Worm (Caenorhabditis elegans) whole organism, L2 larva: ENCODE results near the gene T04C12.11.

Source experiments
- C34F6.9 ChIP-seq: fragments of 150-350 bp; optimal IDR thresholded peaks from 2 replicates; lab custom pipeline; 2014; ENCODE audit warnings: missing biosample characterization, missing genetic modification characterization
- F13H6.1 ChIP-seq: sonication (generic microtip); optimal IDR thresholded peaks from 2 replicates; lab custom pipeline; 2016; ENCODE audit warnings: missing genetic modification characterization, missing compliant biosample characterization
- R02D3.7 ChIP-seq: fragments of 150-350 bp; optimal IDR thresholded peaks from 2 replicates; lab custom pipeline; 2014; ENCODE audit warnings: missing biosample characterization, missing genetic modification characterization
- ceh-16 ChIP-seq: fragments of 150-350 bp; optimal IDR thresholded peaks from 2 replicates; lab custom pipeline; 2014; ENCODE audit warnings: missing biosample characterization, missing genetic modification characterization
- ceh-82 ChIP-seq: fragments of 150-350 bp; optimal IDR thresholded peaks from 2 replicates; lab custom pipeline; 2014; ENCODE audit warnings: missing biosample characterization, missing genetic modification characterization
- crh-2 ChIP-seq: sonication (generic microtip); optimal IDR thresholded peaks from 2 replicates; lab custom pipeline; 2017; ENCODE audit warnings: missing biosample characterization, missing genetic modification characterization
- dmd-4 ChIP-seq: sonication (generic microtip); optimal IDR thresholded peaks from 2 replicates; lab custom pipeline; 2017; ENCODE audit warnings: missing biosample characterization, missing genetic modification characterization
- egl-27 ChIP-seq: sonication (generic microtip); optimal IDR thresholded peaks from 3 replicates; lab custom pipeline; 2017; ENCODE audit warnings: missing biosample characterization, missing genetic modification reagents, missing genetic modification characterization
- elt-1 ChIP-seq: fragments of 150-350 bp; optimal IDR thresholded peaks from 2 replicates; lab custom pipeline; 2014; ENCODE audit warnings: missing biosample characterization, missing genetic modification characterization
- elt-3 ChIP-seq: sonication (generic microtip); optimal IDR thresholded peaks from 2 replicates; lab custom pipeline; 2017; ENCODE audit warnings: missing biosample characterization, missing genetic modification characterization
- fos-1 ChIP-seq: fragments of 150-350 bp; optimal IDR thresholded peaks from 2 replicates; lab custom pipeline; 2014; ENCODE audit warnings: missing biosample characterization, missing genetic modification characterization
- gmeb-1 ChIP-seq: fragments of 150-350 bp; optimal IDR thresholded peaks from 2 replicates; lab custom pipeline; 2014; ENCODE audit warnings: missing biosample characterization, missing genetic modification characterization
- lin-11 ChIP-seq: fragments of 150-350 bp; sonication (generic microtip); optimal IDR thresholded peaks from 2 replicates; lab custom pipeline; 2014; ENCODE audit warnings: missing biosample characterization, missing genetic modification characterization, inconsistent platforms, mixed read lengths
- lin-39 ChIP-seq: fragments of 150-350 bp; optimal IDR thresholded peaks from 2 replicates; lab custom pipeline; 2014; ENCODE audit warnings: missing biosample characterization, missing genetic modification reagents, missing genetic modification characterization
- mab-5 ChIP-seq: fragments of 150-350 bp; optimal IDR thresholded peaks from 2 replicates; lab custom pipeline; 2014; ENCODE audit warnings: missing biosample characterization, missing genetic modification characterization
- mbf-1 ChIP-seq: sonication (generic microtip); optimal IDR thresholded peaks from 2 replicates; lab custom pipeline; 2017; ENCODE audit warnings: missing biosample characterization, missing genetic modification characterization
- nhr-12 ChIP-seq: fragments of 150-350 bp; optimal IDR thresholded peaks from 2 replicates; lab custom pipeline; 2014; ENCODE audit warnings: missing biosample characterization, missing genetic modification characterization
- nhr-129 ChIP-seq: fragments of 150-350 bp; optimal IDR thresholded peaks from 2 replicates; lab custom pipeline; 2014; ENCODE audit warnings: missing biosample characterization, missing genetic modification characterization
- nhr-21 ChIP-seq: fragments of 150-350 bp; optimal IDR thresholded peaks from 2 replicates; lab custom pipeline; 2014; ENCODE audit warnings: missing biosample characterization, missing genetic modification characterization
- nhr-237 ChIP-seq: fragments of 150-350 bp; optimal IDR thresholded peaks from 2 replicates; lab custom pipeline; 2014; ENCODE audit warnings: missing biosample characterization, missing genetic modification characterization
- nhr-25 ChIP-seq: fragments of 150-350 bp; sonication (generic microtip); optimal IDR thresholded peaks from 3 replicates; lab custom pipeline; 2014; ENCODE audit warnings: missing biosample characterization, missing genetic modification characterization
- nhr-6 ChIP-seq: fragments of 150-350 bp; optimal IDR thresholded peaks from 2 replicates; lab custom pipeline; 2014; ENCODE audit warnings: missing biosample characterization, missing genetic modification characterization
- peb-1 ChIP-seq: fragments of 150-350 bp; optimal IDR thresholded peaks from 2 replicates; lab custom pipeline; 2014; ENCODE audit warnings: missing biosample characterization, missing genetic modification characterization
- sem-4 ChIP-seq: fragments of 150-350 bp; optimal IDR thresholded peaks from 2 replicates; lab custom pipeline; 2014; ENCODE audit warnings: missing biosample characterization, missing genetic modification reagents, missing genetic modification characterization
- skn-1 ChIP-seq: sonication (generic microtip); optimal IDR thresholded peaks from 2 replicates; lab custom pipeline; 2017; ENCODE audit warnings: missing biosample characterization, missing genetic modification characterization
- sma-3 ChIP-seq: sonication (generic microtip); optimal IDR thresholded peaks from 2 replicates; lab custom pipeline; 2016; ENCODE audit warnings: missing genetic modification reagents, missing genetic modification characterization, missing compliant biosample characterization
- sma-9 ChIP-seq, 2 experiments: fragments of 150-350 bp in 1 of 2; sonication (generic microtip) in 1 of 2; optimal IDR thresholded peaks; 2 replicates each; lab custom pipeline; 2014 to 2016; ENCODE audit warnings: missing genetic modification characterization in 2 of 2, mild to moderate bottlenecking in 1 of 2, missing biosample characterization in 1 of 2, missing compliant biosample characterization in 1 of 2, missing genetic modification reagents in 1 of 2, moderate library complexity in 1 of 2
- unc-39 ChIP-seq: fragments of 150-350 bp; optimal IDR thresholded peaks from 2 replicates; lab custom pipeline; 2014; ENCODE audit warnings: missing biosample characterization, missing genetic modification characterization
- unc-55 ChIP-seq: fragments of 150-350 bp; sonication (generic microtip); optimal IDR thresholded peaks from 3 replicates; lab custom pipeline; 2014; ENCODE audit warnings: missing biosample characterization, missing genetic modification reagents, missing genetic modification characterization
- unc-62 ChIP-seq: fragments of 150-350 bp; optimal IDR thresholded peaks from 2 replicates; lab custom pipeline; 2014; ENCODE audit warnings: missing biosample characterization, missing genetic modification reagents, missing genetic modification characterization
- zag-1 ChIP-seq: fragments of 150-350 bp; optimal IDR thresholded peaks from 2 replicates; lab custom pipeline; 2014; ENCODE audit warnings: missing biosample characterization, missing genetic modification characterization
- ztf-4 ChIP-seq: fragments of 150-350 bp; optimal IDR thresholded peaks from 2 replicates; lab custom pipeline; 2014; ENCODE audit warnings: missing biosample characterization, missing genetic modification characterization

Gene T04C12.11

DNA sequence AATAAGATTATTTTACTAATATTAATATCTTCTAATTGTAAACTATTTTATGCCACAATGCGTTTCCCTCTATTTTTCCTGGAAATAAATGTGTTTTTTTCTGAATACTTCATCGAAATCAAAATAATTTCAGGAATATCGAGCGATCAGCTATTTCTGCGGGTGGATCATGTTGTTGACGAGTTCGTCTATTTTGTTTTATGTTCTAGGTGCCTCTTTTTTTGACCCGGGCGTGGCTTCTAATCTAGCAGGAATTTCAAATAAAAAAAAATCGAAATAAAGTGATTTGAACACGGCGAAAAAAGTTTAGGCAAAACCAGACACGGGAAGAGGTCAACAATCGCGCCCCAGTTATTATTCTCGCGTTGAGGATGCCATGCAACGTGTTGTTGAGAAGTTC is 8.2 kb downstream of the T04C12.11 start, which contains the start of gene T04C12.33:
Gene T04C12.33, plus strand, starts transcription at position 301 of the 400 bp plus-strand sequence.
- no peak for TF ChIP-seq nhr-237 (tag; lab: Kevin White, UChicago)
- TF ChIP-seq sma-9 (GFP tag; optimal IDR thresholded peaks at IDR 0.05; lab: Kevin White, UChicago): no peak
- TF ChIP-seq sma-9 (tag; optimal IDR thresholded peaks at IDR 0.05; lab: Kevin White, UChicago): no peak
- no peak for TF ChIP-seq mab-5 (tag; lab: Kevin White, UChicago)
- no peak for TF ChIP-seq sem-4 (tag; lab: Kevin White, UChicago)
- no peak for TF ChIP-seq elt-1 (tag; lab: Kevin White, UChicago)
- no peak for TF ChIP-seq skn-1 (tag; lab: Kevin White, UChicago)
- no peak for TF ChIP-seq lin-39 (tag; lab: Kevin White, UChicago)
- no peak for TF ChIP-seq ztf-4 (tag; lab: Kevin White, UChicago)
- no peak for TF ChIP-seq C34F6.9
- no peak for TF ChIP-seq gmeb-1 (tag; lab: Kevin White, UChicago)
- TF ChIP-seq unc-55 (GFP tag; lab: Kevin White, UChicago): no peak
- no peak for TF ChIP-seq R02D3.7 (tag; lab: Kevin White, UChicago)
- TF ChIP-seq, all 48 proteins: peak for 0

DNA sequence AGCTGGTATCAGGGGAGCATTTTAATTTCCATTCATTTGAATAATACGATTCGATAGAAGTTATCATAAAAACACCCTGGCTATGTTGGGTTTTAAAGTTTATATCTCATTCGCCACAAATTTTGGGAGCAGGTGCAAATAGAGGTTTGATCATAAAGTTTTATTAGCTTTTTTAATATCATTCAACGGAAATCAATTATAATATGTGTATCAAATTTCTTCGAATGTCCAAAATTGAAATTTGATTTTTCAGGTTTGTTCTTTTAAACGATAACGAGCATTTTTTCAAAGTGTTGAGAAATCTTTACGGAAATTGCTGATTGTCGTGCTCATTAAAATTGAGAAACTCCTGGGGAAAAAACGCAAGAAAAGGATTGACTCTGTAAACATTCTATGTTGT is 11.4 kb downstream of the T04C12.11 start, which contains the start of gene srh-74:
Gene srh-74, minus strand, starts transcription at position 101 of the 400 bp plus-strand sequence.
- TF ChIP-seq skn-1 (tag; lab: Kevin White, UChicago): no peak
- no peak for TF ChIP-seq ceh-16 (tag; lab: Kevin White, UChicago)
- no peak for TF ChIP-seq nhr-25 (tag; lab: Kevin White, UChicago)
- TF ChIP-seq mbf-1 (tag; lab: Kevin White, UChicago): no peak
- no peak for TF ChIP-seq fos-1 (tag; lab: Kevin White, UChicago)
- TF ChIP-seq R02D3.7 (tag; lab: Kevin White, UChicago): no peak

DNA sequence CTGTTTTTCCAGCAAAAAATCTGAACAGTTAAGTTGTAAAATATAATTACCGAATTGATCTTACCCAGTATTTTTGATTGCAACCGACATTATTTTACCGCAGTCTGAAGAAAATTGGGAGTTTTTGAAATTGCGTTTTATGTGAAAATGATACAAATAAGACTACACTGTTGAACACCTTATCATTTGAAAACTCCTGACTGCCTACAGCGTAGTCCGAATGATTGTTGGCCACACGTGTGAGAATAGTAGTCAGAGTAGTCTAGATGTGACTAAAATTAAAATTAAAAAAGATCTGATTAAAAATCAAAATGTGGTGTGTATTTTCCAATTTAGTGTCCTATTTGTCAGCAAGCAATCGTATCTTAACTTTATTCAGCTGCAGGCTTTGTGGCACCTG is 13.4 kb downstream of the T04C12.11 start, which contains the start of gene dhs-18:
Gene dhs-18, minus strand, starts transcription at position 104 of the 400 bp plus-strand sequence.
- TF ChIP-seq nhr-129 (tag; lab: Kevin White, UChicago): no peak
- TF ChIP-seq unc-62 (GFP tag; lab: Kevin White, UChicago): no peak
- peak; percentile 26 for TF ChIP-seq crh-2 (tag; lab: Kevin White, UChicago)
- peak; percentile 30 for TF ChIP-seq sma-9 (GFP tag; optimal IDR thresholded peaks at IDR 0.05; lab: Kevin White, UChicago)
- TF ChIP-seq sma-9 (tag; optimal IDR thresholded peaks at IDR 0.05; lab: Kevin White, UChicago): no peak
- no peak for TF ChIP-seq elt-3
- TF ChIP-seq sem-4 (tag; lab: Kevin White, UChicago): no peak

DNA sequence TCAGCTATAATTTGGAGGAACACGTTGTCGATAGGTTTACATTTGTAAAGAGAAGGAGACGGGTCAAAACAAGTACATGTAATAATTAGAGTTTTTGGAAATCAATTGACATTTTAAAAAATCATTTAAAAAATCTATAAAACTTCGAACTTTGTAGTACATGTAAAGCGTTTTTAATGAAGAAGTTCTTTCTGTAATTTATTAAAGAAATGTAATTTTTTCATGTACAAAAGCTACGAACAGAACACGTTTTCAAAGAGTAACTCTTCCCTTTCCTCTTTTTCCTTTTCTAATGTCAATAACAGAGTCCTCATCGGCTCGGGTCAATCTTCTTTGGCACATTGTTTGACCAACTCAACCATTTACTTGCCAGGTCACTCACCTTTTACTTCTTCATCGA is 16.3 kb downstream of the T04C12.11 start, which contains the start of gene C45B11.6:
Gene C45B11.6, plus strand, starts transcription at position 301 of the 400 bp plus-strand sequence.
- TF ChIP-seq peb-1: no peak
- no peak for TF ChIP-seq C34F6.9
- TF ChIP-seq nhr-21 (tag; lab: Kevin White, UChicago): no peak
- TF ChIP-seq sma-3 (GFP tag; lab: Kevin White, UChicago): no peak
- no peak for TF ChIP-seq ceh-82 (tag; lab: Kevin White, UChicago)
- no peak for TF ChIP-seq unc-62 (GFP tag; lab: Kevin White, UChicago)
- no peak for TF ChIP-seq sma-9 (GFP tag; optimal IDR thresholded peaks at IDR 0.05; lab: Kevin White, UChicago)
- TF ChIP-seq sma-9 (tag; optimal IDR thresholded peaks at IDR 0.05; lab: Kevin White, UChicago): no peak
- TF ChIP-seq egl-27: no peak
- TF ChIP-seq lin-11 (tag; lab: Kevin White, UChicago): no peak
- no peak for TF ChIP-seq elt-3
- no peak for TF ChIP-seq nhr-12 (tag; lab: Kevin White, UChicago)
- no peak for TF ChIP-seq dmd-4 (tag; lab: Kevin White, UChicago)
- no peak for TF ChIP-seq unc-39 (tag; lab: Kevin White, UChicago)
- TF ChIP-seq nhr-237 (tag; lab: Kevin White, UChicago): no peak

DNA sequence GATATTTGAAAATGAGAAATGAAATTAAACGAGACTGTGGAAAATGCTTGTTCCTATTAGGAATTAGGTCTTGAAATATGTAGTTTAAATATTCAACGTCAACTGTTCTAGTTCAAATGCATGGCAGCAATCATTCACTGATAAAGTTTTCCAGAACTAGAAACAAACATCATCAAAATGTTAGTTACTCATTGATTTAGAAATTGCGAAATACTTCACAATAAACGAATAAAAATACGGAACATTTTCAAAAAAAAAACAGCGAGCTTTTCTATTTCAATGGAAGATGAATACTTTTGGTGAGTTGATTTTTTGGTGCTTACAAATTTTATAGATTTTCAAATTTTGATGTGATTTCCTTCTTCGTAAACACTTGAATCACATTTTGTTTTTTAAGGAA is 17.6 kb downstream of the T04C12.11 start, which contains the start of gene C45B11.2:
Gene C45B11.2, plus strand, starts transcription at position 173 of the 400 bp plus-strand sequence.
- TF ChIP-seq zag-1 (tag; lab: Kevin White, UChicago) (no peak), R02D3.7 (tag; lab: Kevin White, UChicago) (no peak), nhr-129 (tag; lab: Kevin White, UChicago) (peak; percentile 52), fos-1 (tag; lab: Kevin White, UChicago) (peak; percentile 37), nhr-12 (tag; lab: Kevin White, UChicago) (no peak), nhr-6 (tag; lab: Kevin White, UChicago) (no peak), dmd-4 (tag; lab: Kevin White, UChicago) (no peak), F13H6.1 (tag; lab: Kevin White, UChicago) (no peak)
